Worm (Caenorhabditis elegans) whole organism, L2 larva: ENCODE results near the gene C55A6.7.

Source experiments
- C34F6.9 ChIP-seq: fragments of 150-350 bp; optimal IDR thresholded peaks from 2 replicates; lab custom pipeline; 2014; ENCODE audit warnings: missing biosample characterization, missing genetic modification characterization
- F13H6.1 ChIP-seq: sonication (generic microtip); optimal IDR thresholded peaks from 2 replicates; lab custom pipeline; 2016; ENCODE audit warnings: missing genetic modification characterization, missing compliant biosample characterization
- R02D3.7 ChIP-seq: fragments of 150-350 bp; optimal IDR thresholded peaks from 2 replicates; lab custom pipeline; 2014; ENCODE audit warnings: missing biosample characterization, missing genetic modification characterization
- Y55F3AM.14 ChIP-seq: fragments of 200-800 bp; sonication (Bioruptor generic); optimal IDR thresholded peaks from 2 replicates; lab custom pipeline; 2018; ENCODE audit warnings: mild to moderate bottlenecking, missing genetic modification characterization, missing compliant biosample characterization
- ZK546.5 ChIP-seq: sonication (generic microtip); optimal IDR thresholded peaks from 2 replicates; lab custom pipeline; 2017; ENCODE audit warnings: missing biosample characterization, missing genetic modification characterization
- alr-1 ChIP-seq: fragments of 150-350 bp; optimal IDR thresholded peaks from 2 replicates; lab custom pipeline; 2014; ENCODE audit warnings: missing biosample characterization, missing genetic modification characterization
- aly-2 ChIP-seq: fragments of 150-350 bp; optimal IDR thresholded peaks from 2 replicates; lab custom pipeline; 2014; ENCODE audit warnings: missing biosample characterization, missing genetic modification characterization
- ama-1 ChIP-seq: fragments of 150-350 bp; optimal IDR thresholded peaks from 2 replicates; lab custom pipeline; 2018; ENCODE audit warnings: inconsistent platforms
- blmp-1 ChIP-seq: sonication (generic microtip); optimal IDR thresholded peaks from 2 replicates; lab custom pipeline; 2017; ENCODE audit warnings: missing genetic modification characterization, mild to moderate bottlenecking, missing compliant biosample characterization, antibody characterized with exemption, moderate library complexity; ENCODE audit not compliant: insufficient read depth
- ceh-16 ChIP-seq: fragments of 150-350 bp; optimal IDR thresholded peaks from 2 replicates; lab custom pipeline; 2014; ENCODE audit warnings: missing biosample characterization, missing genetic modification characterization
- ceh-82 ChIP-seq: fragments of 150-350 bp; optimal IDR thresholded peaks from 2 replicates; lab custom pipeline; 2014; ENCODE audit warnings: missing biosample characterization, missing genetic modification characterization
- crh-2 ChIP-seq: sonication (generic microtip); optimal IDR thresholded peaks from 2 replicates; lab custom pipeline; 2017; ENCODE audit warnings: missing biosample characterization, missing genetic modification characterization
- dmd-4 ChIP-seq: sonication (generic microtip); optimal IDR thresholded peaks from 2 replicates; lab custom pipeline; 2017; ENCODE audit warnings: missing biosample characterization, missing genetic modification characterization
- elt-1 ChIP-seq: fragments of 150-350 bp; optimal IDR thresholded peaks from 2 replicates; lab custom pipeline; 2014; ENCODE audit warnings: missing biosample characterization, missing genetic modification characterization
- fos-1 ChIP-seq: fragments of 150-350 bp; optimal IDR thresholded peaks from 2 replicates; lab custom pipeline; 2014; ENCODE audit warnings: missing biosample characterization, missing genetic modification characterization
- gmeb-1 ChIP-seq: fragments of 150-350 bp; optimal IDR thresholded peaks from 2 replicates; lab custom pipeline; 2014; ENCODE audit warnings: missing biosample characterization, missing genetic modification characterization
- lin-11 ChIP-seq: fragments of 150-350 bp; sonication (generic microtip); optimal IDR thresholded peaks from 2 replicates; lab custom pipeline; 2014; ENCODE audit warnings: missing biosample characterization, missing genetic modification characterization, inconsistent platforms, mixed read lengths
- lin-13 ChIP-seq: fragments of 150-350 bp; optimal IDR thresholded peaks from 2 replicates; lab custom pipeline; 2014; ENCODE audit warnings: missing biosample characterization, missing genetic modification reagents, missing genetic modification characterization
- lsy-2 ChIP-seq, 2 experiments: fragments of 150-350 bp in 1 of 2; sonication (generic microtip) in 1 of 2; optimal IDR thresholded peaks; 2 replicates each; lab custom pipeline; 2014 to 2017; ENCODE audit warnings: missing biosample characterization in 2 of 2, missing genetic modification characterization in 2 of 2
- mab-5 ChIP-seq: fragments of 150-350 bp; optimal IDR thresholded peaks from 2 replicates; lab custom pipeline; 2014; ENCODE audit warnings: missing biosample characterization, missing genetic modification characterization
- mbf-1 ChIP-seq: sonication (generic microtip); optimal IDR thresholded peaks from 2 replicates; lab custom pipeline; 2017; ENCODE audit warnings: missing biosample characterization, missing genetic modification characterization
- mdl-1 ChIP-seq, 2 experiments: fragments of 150-350 bp in 1 of 2; sonication (generic microtip) in 1 of 2; optimal IDR thresholded peaks; 2 replicates each; lab custom pipeline; 2017; ENCODE audit warnings: missing biosample characterization in 2 of 2, missing genetic modification characterization in 2 of 2
- nhr-10 ChIP-seq: sonication (generic microtip); optimal IDR thresholded peaks from 2 replicates; lab custom pipeline; 2017; ENCODE audit warnings: missing biosample characterization, missing genetic modification characterization
- nhr-12 ChIP-seq: fragments of 150-350 bp; optimal IDR thresholded peaks from 2 replicates; lab custom pipeline; 2014; ENCODE audit warnings: missing biosample characterization, missing genetic modification characterization
- nhr-129 ChIP-seq: fragments of 150-350 bp; optimal IDR thresholded peaks from 2 replicates; lab custom pipeline; 2014; ENCODE audit warnings: missing biosample characterization, missing genetic modification characterization
- nhr-21 ChIP-seq: fragments of 150-350 bp; optimal IDR thresholded peaks from 2 replicates; lab custom pipeline; 2014; ENCODE audit warnings: missing biosample characterization, missing genetic modification characterization
- nhr-23 ChIP-seq: fragments of 150-350 bp; optimal IDR thresholded peaks from 2 replicates; lab custom pipeline; 2014; ENCODE audit warnings: missing biosample characterization, missing genetic modification reagents, missing genetic modification characterization
- nhr-237 ChIP-seq: fragments of 150-350 bp; optimal IDR thresholded peaks from 2 replicates; lab custom pipeline; 2014; ENCODE audit warnings: missing biosample characterization, missing genetic modification characterization
- nhr-25 ChIP-seq: fragments of 150-350 bp; sonication (generic microtip); optimal IDR thresholded peaks from 3 replicates; lab custom pipeline; 2014; ENCODE audit warnings: missing biosample characterization, missing genetic modification characterization
- nhr-6 ChIP-seq: fragments of 150-350 bp; optimal IDR thresholded peaks from 2 replicates; lab custom pipeline; 2014; ENCODE audit warnings: missing biosample characterization, missing genetic modification characterization
- nhr-77 ChIP-seq: fragments of 150-350 bp; optimal IDR thresholded peaks from 2 replicates; lab custom pipeline; 2014; ENCODE audit warnings: missing biosample characterization, missing genetic modification characterization
- sem-4 ChIP-seq: fragments of 150-350 bp; optimal IDR thresholded peaks from 2 replicates; lab custom pipeline; 2014; ENCODE audit warnings: missing biosample characterization, missing genetic modification reagents, missing genetic modification characterization
- skn-1 ChIP-seq: sonication (generic microtip); optimal IDR thresholded peaks from 2 replicates; lab custom pipeline; 2017; ENCODE audit warnings: missing biosample characterization, missing genetic modification characterization
- sma-3 ChIP-seq: sonication (generic microtip); optimal IDR thresholded peaks from 2 replicates; lab custom pipeline; 2016; ENCODE audit warnings: missing genetic modification reagents, missing genetic modification characterization, missing compliant biosample characterization
- sma-9 ChIP-seq, 2 experiments: fragments of 150-350 bp in 1 of 2; sonication (generic microtip) in 1 of 2; optimal IDR thresholded peaks; 2 replicates each; lab custom pipeline; 2014 to 2016; ENCODE audit warnings: missing genetic modification characterization in 2 of 2, mild to moderate bottlenecking in 1 of 2, missing biosample characterization in 1 of 2, missing compliant biosample characterization in 1 of 2, missing genetic modification reagents in 1 of 2, moderate library complexity in 1 of 2
- snpc-4 ChIP-seq: fragments of 150-350 bp; optimal IDR thresholded peaks from 2 replicates; lab custom pipeline; 2014; ENCODE audit warnings: missing biosample characterization, missing genetic modification characterization
- unc-39 ChIP-seq: fragments of 150-350 bp; optimal IDR thresholded peaks from 2 replicates; lab custom pipeline; 2014; ENCODE audit warnings: missing biosample characterization, missing genetic modification characterization
- unc-55 ChIP-seq: fragments of 150-350 bp; sonication (generic microtip); optimal IDR thresholded peaks from 3 replicates; lab custom pipeline; 2014; ENCODE audit warnings: missing biosample characterization, missing genetic modification reagents, missing genetic modification characterization
- ztf-1 ChIP-seq: fragments of 200-800 bp; sonication (Bioruptor generic); conservative IDR thresholded peaks from 2 replicates; pipeline ENCODE4 v1.3.6; 2022; ENCODE audit warnings: missing genetic modification characterization, missing compliant biosample characterization
- ztf-11 ChIP-seq: sonication (generic microtip); optimal IDR thresholded peaks from 2 replicates; lab custom pipeline; 2017; ENCODE audit warnings: missing biosample characterization, missing genetic modification characterization

C55A6.7 gene

ce11 chrV:11541284-11541683 is 21.0 kb upstream of the C55A6.7 start:
- no peak for TF ChIP-seq nhr-12 (tag; lab: Kevin White, UChicago)
- TF ChIP-seq lsy-2 (tag; optimal IDR thresholded peaks at IDR 0.05; lab: Kevin White, UChicago): no peak
- TF ChIP-seq nhr-10 (tag; lab: Kevin White, UChicago): no peak
- TF ChIP-seq nhr-21: no peak
- TF ChIP-seq ztf-11: no peak
- TF ChIP-seq ztf-1: no peak
- no peak for TF ChIP-seq alr-1 (tag; lab: Kevin White, UChicago)
- TF ChIP-seq elt-1 (tag; lab: Kevin White, UChicago): no peak
- TF ChIP-seq ceh-82 (tag; lab: Kevin White, UChicago): no peak
- TF ChIP-seq fos-1: no peak
- no peak for TF ChIP-seq aly-2 (tag; lab: Kevin White, UChicago)
- no peak for TF ChIP-seq nhr-129 (tag; lab: Kevin White, UChicago)
- TF ChIP-seq ZK546.5 (tag; lab: Kevin White, UChicago): no peak
- TF ChIP-seq lin-11 (tag; lab: Kevin White, UChicago): no peak
- TF ChIP-seq R02D3.7 (tag; lab: Kevin White, UChicago): no peak
- no peak for TF ChIP-seq nhr-237 (tag; lab: Kevin White, UChicago)
- no peak for TF ChIP-seq lin-13 (GFP tag; lab: Kevin White, UChicago)
- TF ChIP-seq ama-1 (lab: Kevin White, UChicago): no peak
- TF ChIP-seq sma-3 (GFP tag; lab: Kevin White, UChicago): no peak
- no peak for TF ChIP-seq unc-55 (GFP tag; lab: Kevin White, UChicago)

DNA sequence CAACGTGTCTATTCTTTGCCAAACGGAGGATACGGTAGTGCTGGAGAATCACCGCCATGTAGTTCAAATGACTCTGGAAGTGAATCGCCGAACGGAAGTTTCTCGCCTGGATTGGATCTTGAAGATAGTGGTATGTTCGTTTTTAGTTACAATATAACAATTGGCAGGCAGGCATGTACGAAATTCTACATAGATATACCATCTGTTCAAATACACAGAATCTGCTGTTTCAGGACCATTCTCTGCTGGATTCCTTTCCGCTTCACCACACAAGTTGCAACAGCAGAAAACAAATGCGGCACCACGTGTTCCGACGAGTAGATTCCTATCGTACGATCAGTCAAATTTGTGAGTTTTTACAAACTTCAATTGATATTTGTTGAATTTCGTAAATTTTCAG is 19.2 kb upstream of the C55A6.7 start:
- no peak for TF ChIP-seq nhr-23 (tag; lab: Kevin White, UChicago)
- TF ChIP-seq alr-1 (tag; lab: Kevin White, UChicago): no peak
- no peak for TF ChIP-seq gmeb-1 (tag; lab: Kevin White, UChicago)
- TF ChIP-seq nhr-129 (tag; lab: Kevin White, UChicago): no peak
- no peak for TF ChIP-seq nhr-6
- no peak for TF ChIP-seq mbf-1 (tag; lab: Kevin White, UChicago)
- TF ChIP-seq ztf-1: no peak
- TF ChIP-seq sma-3 (GFP tag; lab: Kevin White, UChicago): no peak
- no peak for TF ChIP-seq snpc-4 (tag; lab: Kevin White, UChicago)
- TF ChIP-seq Y55F3AM.14 (GFP tag; lab: Kevin White, UChicago): no peak
- no peak for TF ChIP-seq nhr-77 (tag; lab: Kevin White, UChicago)
- TF ChIP-seq ceh-16: no peak
- TF ChIP-seq ZK546.5 (tag; lab: Kevin White, UChicago): no peak
- no peak for TF ChIP-seq elt-1 (tag; lab: Kevin White, UChicago)
- no peak for TF ChIP-seq dmd-4 (tag; lab: Kevin White, UChicago)
- TF ChIP-seq mdl-1 (tag; optimal IDR thresholded peaks at IDR 0.05; lab: Kevin White, UChicago): no peak
- TF ChIP-seq aly-2 (tag; lab: Kevin White, UChicago): no peak
- no peak for TF ChIP-seq crh-2 (tag; lab: Kevin White, UChicago)
- TF ChIP-seq unc-39 (tag; lab: Kevin White, UChicago): no peak
- TF ChIP-seq unc-55 (GFP tag; lab: Kevin White, UChicago): no peak

DNA sequence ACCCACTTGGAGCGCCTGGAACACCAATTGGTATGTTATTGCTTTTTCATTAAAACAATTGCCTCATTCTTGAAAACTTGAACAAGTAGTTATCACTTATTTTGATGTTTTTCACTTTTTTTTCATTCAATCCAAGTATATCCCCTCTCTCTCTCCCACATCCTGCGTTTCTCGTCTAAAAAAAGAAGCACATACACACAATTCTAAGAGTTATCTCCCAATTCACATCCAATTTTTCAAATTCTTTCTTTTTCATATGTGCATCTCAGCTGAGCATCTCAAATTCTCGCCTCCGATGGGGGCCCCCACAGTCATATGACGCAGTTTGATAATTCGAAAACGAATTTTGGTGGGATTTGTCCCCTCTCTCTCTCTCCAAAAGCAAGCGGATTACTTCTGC is 16.3 kb upstream of the C55A6.7 start:
- TF ChIP-seq fos-1 (no peak), nhr-25 (tag; lab: Kevin White, UChicago) (no peak), sem-4 (tag; lab: Kevin White, UChicago) (no peak), ztf-11 (no peak), C34F6.9 (tag; lab: Kevin White, UChicago) (peak; percentile 14), ceh-82 (tag; lab: Kevin White, UChicago) (no peak)
- TF ChIP-seq, all 48 proteins: peak for 1

ce11 chrV:11535504-11536062 is 15.3 kb upstream of the C55A6.7 start:
- TF ChIP-seq fos-1: peak; percentile 70
- no peak for TF ChIP-seq unc-55 (GFP tag; lab: Kevin White, UChicago)
- TF ChIP-seq skn-1: no peak
- TF ChIP-seq lsy-2 (tag; optimal IDR thresholded peaks at IDR 0.05; lab: Kevin White, UChicago): peak in 1 of 2 experiments; percentile 27
- peak; percentile 26 for TF ChIP-seq C34F6.9 (tag; lab: Kevin White, UChicago)
- peak; percentile 19 for TF ChIP-seq mab-5
- peak; percentile 64 for TF ChIP-seq F13H6.1 (tag; lab: Kevin White, UChicago)
- peak; percentile 68 for TF ChIP-seq sma-9 (GFP tag; optimal IDR thresholded peaks at IDR 0.05; lab: Kevin White, UChicago)
- no peak for TF ChIP-seq sma-9 (tag; optimal IDR thresholded peaks at IDR 0.05; lab: Kevin White, UChicago)
- peak; percentile 60 for TF ChIP-seq crh-2 (tag; lab: Kevin White, UChicago)
- no peak for TF ChIP-seq blmp-1
- TF ChIP-seq nhr-129 (tag; lab: Kevin White, UChicago): peak; percentile 38
- TF ChIP-seq ama-1 (lab: Kevin White, UChicago): no peak
- TF ChIP-seq sem-4 (tag; lab: Kevin White, UChicago): peak; percentile 16
